4 worm cellular contexts compared by ENCODE assay signal in the genomic region with DNA sequence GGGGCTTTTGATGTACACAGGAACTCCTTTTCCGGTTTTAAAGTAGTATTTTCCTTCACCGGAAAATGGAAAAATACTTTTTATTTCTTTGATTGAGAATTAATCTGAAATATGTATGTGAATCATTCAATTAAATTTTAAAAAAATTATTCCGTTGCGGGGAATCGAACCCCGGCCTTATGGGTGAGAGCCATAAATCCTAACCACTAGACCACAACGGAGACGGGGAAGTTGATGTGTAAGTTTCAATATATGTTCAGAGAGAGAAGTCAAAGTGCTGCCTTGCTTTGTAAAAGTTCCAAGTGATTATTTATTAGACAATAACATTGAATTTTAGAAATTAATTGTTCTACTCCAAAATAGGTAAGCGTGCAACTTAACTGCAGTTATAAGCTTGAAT.
A peak's percentile ranks its signal among the peaks of the same experiment; 100 is the strongest.
TF ChIP-seq lines count a peak whose summit lies in the region.

No protein-coding gene starts in this region.

TF ChIP-seq in whole organism, L2 larva, 48 proteins besides CTCF, POLR2A, EP300 and RAD21 (continues in another document):
- TF ChIP-seq zag-1 (tag; optimal IDR thresholded peaks at IDR 0.05; lab: Kevin White, UChicago) (no peak), nhr-11 (tag; optimal IDR thresholded peaks at IDR 0.05; lab: Kevin White, UChicago) (peak; percentile 4), nhr-12 (tag; optimal IDR thresholded peaks at IDR 0.05; lab: Kevin White, UChicago) (no peak), mbf-1 (tag; optimal IDR thresholded peaks at IDR 0.05; lab: Kevin White, UChicago) (no peak), C34F6.9 (tag; optimal IDR thresholded peaks at IDR 0.05; lab: Kevin White, UChicago) (peak; percentile 3), unc-55 (GFP tag; optimal IDR thresholded peaks at IDR 0.05; lab: Kevin White, UChicago) (peak; percentile 49), nhr-237 (tag; optimal IDR thresholded peaks at IDR 0.05; lab: Kevin White, UChicago) (no peak), dmd-4 (tag; optimal IDR thresholded peaks at IDR 0.05; lab: Kevin White, UChicago) (no peak), sma-3 (GFP tag; optimal IDR thresholded peaks at IDR 0.05; lab: Kevin White, UChicago) (peak; percentile 43), alr-1 (tag; optimal IDR thresholded peaks at IDR 0.05; lab: Kevin White, UChicago) (no peak), fos-1 (tag; optimal IDR thresholded peaks at IDR 0.05; lab: Kevin White, UChicago) (peak; percentile 18), nhr-25 (tag; optimal IDR thresholded peaks at IDR 0.05; lab: Kevin White, UChicago) (no peak), nhr-23 (tag; optimal IDR thresholded peaks at IDR 0.05; lab: Kevin White, UChicago) (no peak), unc-62 (GFP tag; optimal IDR thresholded peaks at IDR 0.05; lab: Kevin White, UChicago) (no peak), crh-2 (tag; optimal IDR thresholded peaks at IDR 0.05; lab: Kevin White, UChicago) (peak; percentile 41), nhr-129 (tag; optimal IDR thresholded peaks at IDR 0.05; lab: Kevin White, UChicago) (peak; percentile 23), egl-27 (tag; optimal IDR thresholded peaks at IDR 0.05; lab: Kevin White, UChicago) (no peak), elt-3 (tag; optimal IDR thresholded peaks at IDR 0.05; lab: Kevin White, UChicago) (no peak), ztf-4 (tag; optimal IDR thresholded peaks at IDR 0.05; lab: Kevin White, UChicago) (no peak), ZK546.5 (tag; optimal IDR thresholded peaks at IDR 0.05; lab: Kevin White, UChicago) (no peak), R02D3.7 (tag; optimal IDR thresholded peaks at IDR 0.05; lab: Kevin White, UChicago) (no peak), elt-1 (tag; optimal IDR thresholded peaks at IDR 0.05; lab: Kevin White, UChicago) (no peak), ama-1 (optimal IDR thresholded peaks at IDR 0.05; lab: Kevin White, UChicago) (no peak)

TF ChIP-seq in whole organism, L4 larva, 104 proteins besides CTCF, POLR2A, EP300 and RAD21 (continues in another document):
- TF ChIP-seq nhr-102 (tag; optimal IDR thresholded peaks at IDR 0.05; lab: Kevin White, UChicago) (peak; percentile 27), snpc-4 (tag; optimal IDR thresholded peaks at IDR 0.05; lab: Kevin White, UChicago) (no peak), lin-38 (GFP tag; IDR thresholded peaks at IDR 0.05; lab: Robert Waterston, UW) (no peak; the same call in 1 of the 2 replicates), vab-7 (GFP tag; IDR thresholded peaks at IDR 0.05; lab: Robert Waterston, UW) (peak; percentile 86), unc-39 (tag; optimal IDR thresholded peaks at IDR 0.05; lab: Kevin White, UChicago) (no peak), egl-43 (GFP tag; IDR thresholded peaks at IDR 0.05; lab: Robert Waterston, UW) (peak; percentile 83), Y105C5A.15 (GFP tag; IDR thresholded peaks at IDR 0.05; lab: Robert Waterston, UW) (no peak), zip-11 (GFP tag; IDR thresholded peaks at IDR 0.05; lab: Robert Waterston, UW) (0 out of 2 replicates have a peak, but pooled peaks have one; percentile 51), fos-1 (tag; optimal IDR thresholded peaks at IDR 0.05; lab: Kevin White, UChicago) (no peak), ceh-28 (tag; optimal IDR thresholded peaks at IDR 0.05; lab: Kevin White, UChicago) (no peak), dpl-1 (GFP tag; optimal IDR thresholded peaks at IDR 0.05; lab: Kevin White, UChicago) (peak; percentile 4), F10B5.3 (tag; optimal IDR thresholded peaks at IDR 0.05; lab: Kevin White, UChicago) (no peak), mxl-3 (GFP tag; optimal IDR thresholded peaks at IDR 0.05; lab: Kevin White, UChicago) (no peak), skn-1 (tag; optimal IDR thresholded peaks at IDR 0.05; lab: Kevin White, UChicago) (no peak), sdz-12 (GFP tag; optimal IDR thresholded peaks at IDR 0.05; lab: Kevin White, UChicago) (no peak), lin-1 (GFP tag; IDR thresholded peaks at IDR 0.05; lab: Robert Waterston, UW) (no peak), T20F7.1 (GFP tag; optimal IDR thresholded peaks at IDR 0.05; lab: Kevin White, UChicago) (no peak), Y5F2A.4 (GFP tag; optimal IDR thresholded peaks at IDR 0.05; lab: Kevin White, UChicago) (no peak), zfp-3 (GFP tag; conservative IDR thresholded peaks at IDR 0.05; lab: Robert Waterston, UW) (0 out of 2 replicates have a peak, but pooled peaks have one; percentile 53), rbr-2 (tag; optimal IDR thresholded peaks at IDR 0.05; lab: Kevin White, UChicago) (peak; percentile 35), daf-12 (tag; optimal IDR thresholded peaks at IDR 0.05; lab: Kevin White, UChicago) (no peak), hlh-11 (tag; optimal IDR thresholded peaks at IDR 0.05; lab: Kevin White, UChicago) (peak; percentile 43), ces-1 (GFP tag; optimal IDR thresholded peaks at IDR 0.05; lab: Kevin White, UChicago) (no peak)

TF ChIP-seq in whole organism, late embryonic, 69 proteins besides CTCF, POLR2A, EP300 and RAD21:
- TF ChIP-seq C38D4.7 (GFP tag; optimal IDR thresholded peaks at IDR 0.05; lab: Kevin White, UChicago) = peak; percentile 13
- TF ChIP-seq ceh-9 (tag; optimal IDR thresholded peaks at IDR 0.05; lab: Kevin White, UChicago) = no peak
- no peak for TF ChIP-seq ceh-45 (GFP tag; IDR thresholded peaks at IDR 0.05; lab: Robert Waterston, UW)
- no peak for TF ChIP-seq hlh-6 (tag; optimal IDR thresholded peaks at IDR 0.05; lab: Kevin White, UChicago)
- TF ChIP-seq fax-1 (tag; optimal IDR thresholded peaks at IDR 0.05; lab: Kevin White, UChicago) = no peak
- TF ChIP-seq gmeb-2 (tag; optimal IDR thresholded peaks at IDR 0.05; lab: Kevin White, UChicago) = peak; percentile 28
- TF ChIP-seq elt-4 (tag; optimal IDR thresholded peaks at IDR 0.05; lab: Kevin White, UChicago) = no peak
- no peak for TF ChIP-seq ceh-30 (tag; optimal IDR thresholded peaks at IDR 0.05; lab: Kevin White, UChicago)
- TF ChIP-seq ztf-16 (tag; optimal IDR thresholded peaks at IDR 0.05; lab: Kevin White, UChicago) = peak; percentile 8
- peak; percentile 5 for TF ChIP-seq elt-2 (tag; optimal IDR thresholded peaks at IDR 0.05; lab: Kevin White, UChicago)
- TF ChIP-seq ceh-14 (tag; optimal IDR thresholded peaks at IDR 0.05; lab: Kevin White, UChicago) = peak; percentile 47
- peak; percentile 6 for TF ChIP-seq sox-4 (tag; optimal IDR thresholded peaks at IDR 0.05; lab: Kevin White, UChicago)
- peak; percentile 35 for TF ChIP-seq che-1 (tag; optimal IDR thresholded peaks at IDR 0.05; lab: Kevin White, UChicago)
- TF ChIP-seq unc-42 (tag; optimal IDR thresholded peaks at IDR 0.05; lab: Kevin White, UChicago) = no peak
- TF ChIP-seq ceh-34 (tag; optimal IDR thresholded peaks at IDR 0.05; lab: Kevin White, UChicago) = peak; percentile 5
TF ChIP-seq in whole organism, late embryonic: peak in this region for 8.

TF ChIP-seq in whole organism, mixed stage, embryonic, 35 proteins besides CTCF, POLR2A, EP300 and RAD21:
- peak; percentile 8 for TF ChIP-seq sptf-1 (tag; optimal IDR thresholded peaks at IDR 0.05; lab: Kevin White, UChicago)
- peak; percentile 7 for TF ChIP-seq ces-1 (GFP tag; optimal IDR thresholded peaks at IDR 0.05; lab: Kevin White, UChicago)
- no peak for TF ChIP-seq unc-39 (tag; optimal IDR thresholded peaks at IDR 0.05; lab: Kevin White, UChicago)
- no peak for TF ChIP-seq nhr-2 (tag; optimal IDR thresholded peaks at IDR 0.05; lab: Kevin White, UChicago)
- TF ChIP-seq nhr-12 (tag; optimal IDR thresholded peaks at IDR 0.05; lab: Kevin White, UChicago) = no peak
- no peak for TF ChIP-seq mab-5 (tag; optimal IDR thresholded peaks at IDR 0.05; lab: Kevin White, UChicago)
- peak; percentile 39 for TF ChIP-seq unc-120 (tag; optimal IDR thresholded peaks at IDR 0.05; lab: Kevin White, UChicago; ENCODE audit: poor library complexity, severe bottlenecking)
- no peak for TF ChIP-seq nhr-76 (tag; optimal IDR thresholded peaks at IDR 0.05; lab: Kevin White, UChicago)
- TF ChIP-seq cnd-1 (tag; optimal IDR thresholded peaks at IDR 0.05; lab: Kevin White, UChicago) = no peak
- peak; percentile 3 for TF ChIP-seq bed-3 (GFP tag; optimal IDR thresholded peaks at IDR 0.05; lab: Kevin White, UChicago)
- peak; percentile 28 for TF ChIP-seq ceh-83 (GFP tag; optimal IDR thresholded peaks at IDR 0.05; lab: Kevin White, UChicago)
